Fruit fly (Drosophila melanogaster): Measurements from ENCODE around the gene CG14857.

The CG14857 gene

DNA sequence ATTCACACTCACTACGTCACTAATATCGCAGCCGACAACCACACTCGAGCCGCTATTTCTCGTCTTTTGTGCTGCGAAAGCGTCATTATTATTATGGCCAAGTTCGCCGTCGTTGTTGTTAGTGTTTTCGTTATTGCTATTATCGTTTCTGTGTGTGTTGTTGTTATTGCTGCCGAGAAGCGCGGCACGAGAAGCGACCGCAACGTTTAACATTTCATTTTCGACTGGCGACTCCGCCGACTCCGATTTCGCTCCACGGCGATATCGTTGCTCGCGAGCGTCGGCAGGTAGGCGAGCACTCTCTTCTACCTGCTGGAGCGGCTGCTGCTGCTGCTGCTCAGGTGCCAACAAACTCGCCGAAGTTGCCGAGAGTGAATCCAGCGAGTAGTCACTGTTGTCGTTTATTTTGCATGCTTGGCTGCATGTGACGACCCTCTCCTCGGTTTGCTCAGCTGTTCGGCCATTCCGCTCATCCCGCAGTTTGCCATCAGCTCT lies 16.2 kb downstream of the CG14857 start (continued):
- no peak for TF ChIP-seq CG13775 (GFP tag; optimal IDR thresholded peaks at IDR 0.05)
- no peak for TF ChIP-seq sim (GFP tag; IDR thresholded peaks at IDR 0.05)
- no peak for TF ChIP-seq CG18619 (GFP tag; optimal IDR thresholded peaks at IDR 0.05)
- TF ChIP-seq Taf1 (GFP tag; IDR thresholded peaks at IDR 0.05), result no peak
- TF ChIP-seq CG4820 (GFP tag; optimal IDR thresholded peaks at IDR 0.05), result no peak
- no peak for TF ChIP-seq CG3847 (GFP tag; IDR thresholded peaks at IDR 0.05)
- no peak for TF ChIP-seq knrl (GFP tag; IDR thresholded peaks at IDR 0.05; ENCODE audit: partially characterized antibody)
- TF ChIP-seq Sry-β (GFP tag; optimal IDR thresholded peaks at IDR 0.05), result no peak
- no peak for TF ChIP-seq disco-r (GFP tag; optimal IDR thresholded peaks at IDR 0.05)
- TF ChIP-seq wor (GFP tag; IDR thresholded peaks at IDR 0.05), result no peak
- TF ChIP-seq CG43689 (GFP tag; IDR thresholded peaks at IDR 0.05), result no peak
- TF ChIP-seq nerfin-2 (GFP tag; IDR thresholded peaks at IDR 0.05; ENCODE audit: partially characterized antibody), result no peak; the same call in 1 of the 2 replicates
- no peak for TF ChIP-seq ase (GFP tag; IDR thresholded peaks at IDR 0.05)
- no peak for TF ChIP-seq gcm (GFP tag; optimal IDR thresholded peaks at IDR 0.05)
- no peak for TF ChIP-seq grau (tag; optimal IDR thresholded peaks at IDR 0.05)
- TF ChIP-seq zen (tag; optimal IDR thresholded peaks at IDR 0.05), result no peak
- no peak for TF ChIP-seq CG7928 (GFP tag; optimal IDR thresholded peaks at IDR 0.05)
- no peak for TF ChIP-seq CG3995 (GFP tag; optimal IDR thresholded peaks at IDR 0.05)
- no peak for TF ChIP-seq CG14441 (GFP tag; IDR thresholded peaks at IDR 0.05)
- no peak for TF ChIP-seq CG18476 (GFP tag; optimal IDR thresholded peaks at IDR 0.05)
- TF ChIP-seq CG4617 (GFP tag; optimal IDR thresholded peaks at IDR 0.05; ENCODE audit: borderline replicate concordance), result no peak
- TF ChIP-seq CG17829 (tag; optimal IDR thresholded peaks at IDR 0.05), result peak; percentile 6
- no peak for TF ChIP-seq salm (tag; optimal IDR thresholded peaks at IDR 0.05)
- TF ChIP-seq chn (GFP tag; optimal IDR thresholded peaks at IDR 0.05), result no peak
- no peak for TF ChIP-seq dmrt11E (tag; optimal IDR thresholded peaks at IDR 0.05)
- no peak for TF ChIP-seq HLH4C (GFP tag; IDR thresholded peaks at IDR 0.05; ENCODE audit: partially characterized antibody)
- TF ChIP-seq Rfx (GFP tag; IDR thresholded peaks at IDR 0.05), result peak; percentile 10; the same call in 1 of the 2 replicates
- no peak for TF ChIP-seq CG17361 (GFP tag; IDR thresholded peaks at IDR 0.05)
- no peak for TF ChIP-seq tgo (GFP tag; IDR thresholded peaks at IDR 0.05)
- TF ChIP-seq croc (GFP tag; conservative IDR thresholded peaks at IDR 0.05), result no peak
- TF ChIP-seq CG6272 (GFP tag; IDR thresholded peaks at IDR 0.05), result no peak
- TF ChIP-seq Hr78 (GFP tag; optimal IDR thresholded peaks at IDR 0.05), result no peak
- peak; percentile 14 for TF ChIP-seq CG13894 (tag; optimal IDR thresholded peaks at IDR 0.05)
- no peak for TF ChIP-seq NC2α (GFP tag; optimal IDR thresholded peaks at IDR 0.05)
- no peak for TF ChIP-seq Usf (GFP tag; optimal IDR thresholded peaks at IDR 0.05)
- TF ChIP-seq MBD-R2 (GFP tag; IDR thresholded peaks at IDR 0.05), result no peak
- no peak for TF ChIP-seq CG10209 (GFP tag; optimal IDR thresholded peaks at IDR 0.05)
- TF ChIP-seq CG16863 (GFP tag; optimal IDR thresholded peaks at IDR 0.05), result no peak
- TF ChIP-seq kni (GFP tag; optimal IDR thresholded peaks at IDR 0.05), result peak; percentile 67
- no peak for TF ChIP-seq CG9215 (GFP tag; IDR thresholded peaks at IDR 0.05)
- TF ChIP-seq E2f1 (GFP tag; IDR thresholded peaks at IDR 0.05), result no peak
- TF ChIP-seq pfk (GFP tag; optimal IDR thresholded peaks at IDR 0.05), result no peak
- no peak for TF ChIP-seq Sox102F (GFP tag; optimal IDR thresholded peaks at IDR 0.05)
- no peak for TF ChIP-seq CG32772 (GFP tag; IDR thresholded peaks at IDR 0.05)
- no peak for TF ChIP-seq D (optimal IDR thresholded peaks at IDR 0.05)
- no peak for TF ChIP-seq D (GFP tag; optimal IDR thresholded peaks at IDR 0.05)
- no peak for TF ChIP-seq corto (GFP tag; optimal IDR thresholded peaks at IDR 0.05)
- no peak for TF ChIP-seq her (GFP tag; optimal IDR thresholded peaks at IDR 0.05)
- TF ChIP-seq gsb-n (tag; optimal IDR thresholded peaks at IDR 0.05), result no peak
- TF ChIP-seq mam (GFP tag; optimal IDR thresholded peaks at IDR 0.05), result no peak
- no peak for TF ChIP-seq CG30020 (tag; optimal IDR thresholded peaks at IDR 0.05)
- peak; percentile 1 for TF ChIP-seq trem (tag; optimal IDR thresholded peaks at IDR 0.05)

Data from whole organism, embryonic.